Fruit fly (Drosophila melanogaster) whole organism, wandering third instar larva: ENCODE data around the gene Iml1.

Experiments
- CG32264 ChIP-seq: fragments of 200-800 bp; sonication (Bioruptor generic); optimal IDR thresholded peaks from 2 replicates; lab custom pipeline; 2016; ENCODE audit warnings: missing biosample characterization, missing genetic modification characterization
- CG9705 ChIP-seq: fragments of 200-800 bp; sonication (Bioruptor generic); optimal IDR thresholded peaks from 2 replicates; lab custom pipeline; 2018; ENCODE audit warnings: missing biosample characterization, mild to moderate bottlenecking, missing genetic modification characterization
- CrebA ChIP-seq: fragments of 200-800 bp; sonication (Bioruptor generic); optimal IDR thresholded peaks from 2 replicates; lab custom pipeline; 2016; ENCODE audit warnings: missing biosample characterization, mild to moderate bottlenecking, missing genetic modification characterization, borderline replicate concordance
- Dif ChIP-seq: fragments of 200-275, 200-300 bp; sonication (Bioruptor generic); optimal IDR thresholded peaks from 2 replicates; lab custom pipeline; 2018; ENCODE audit warnings: missing biosample characterization, missing genetic modification characterization; ENCODE audit not compliant: partially characterized antibody
- GATAd ChIP-seq: sonication (Bioruptor generic); optimal IDR thresholded peaks from 2 replicates; lab custom pipeline; 2016; ENCODE audit warnings: missing biosample characterization, missing genetic modification characterization
- HLH106 ChIP-seq: fragments of 200-800 bp; optimal IDR thresholded peaks from 3 replicates; lab custom pipeline; 2019; ENCODE audit warnings: missing biosample characterization, mild to moderate bottlenecking, missing genetic modification characterization, moderate library complexity
- Hnf4 ChIP-seq: fragments of 200-800 bp; sonication (Bioruptor generic); optimal IDR thresholded peaks from 2 replicates; lab custom pipeline; 2016; ENCODE audit warnings: missing biosample characterization, mild to moderate bottlenecking, missing genetic modification characterization
- Hr78 ChIP-seq: fragments of >200 bp; optimal IDR thresholded peaks from 2 replicates; lab custom pipeline; 2017; ENCODE audit warnings: missing biosample characterization, missing genetic modification characterization
- Hr83 ChIP-seq: fragments of 200-300 bp; sonication (Bioruptor generic); optimal IDR thresholded peaks from 2 replicates; lab custom pipeline; 2016; ENCODE audit warnings: missing biosample characterization, mild to moderate bottlenecking, missing genetic modification characterization, moderate library complexity; ENCODE audit not compliant: poor library complexity, severe bottlenecking
- Jra ChIP-seq: sonication (Bioruptor generic); optimal IDR thresholded peaks from 2 replicates; lab custom pipeline; 2016; ENCODE audit warnings: missing biosample characterization, missing genetic modification characterization
- Myc ChIP-seq: fragments of >200 bp; optimal IDR thresholded peaks from 2 replicates; lab custom pipeline; 2017
- N ChIP-seq: fragments of >200 bp; optimal IDR thresholded peaks from 2 replicates; lab custom pipeline; 2018; ENCODE audit warnings: missing biosample characterization, missing external identifiers, missing genetic modification characterization
- OdsH ChIP-seq: fragments of 200-800 bp; sonication (Bioruptor generic); optimal IDR thresholded peaks from 2 replicates; lab custom pipeline; 2016; ENCODE audit warnings: missing biosample characterization, mild to moderate bottlenecking, missing genetic modification characterization
- Rel ChIP-seq, 2 experiments: fragments of 200-800 bp; sonication (Bioruptor generic) in 1 of 2; optimal IDR thresholded peaks; 2 replicates in 1 of 2; 3 replicates in 1 of 2; lab custom pipeline; 2016 to 2019; ENCODE audit warnings: mild to moderate bottlenecking in 2 of 2, missing biosample characterization in 2 of 2, missing genetic modification characterization in 2 of 2, moderate library complexity in 1 of 2
- Sp1 ChIP-seq: fragments of 200-800 bp; sonication (Bioruptor generic); optimal IDR thresholded peaks from 3 replicates; lab custom pipeline; 2019; ENCODE audit warnings: missing biosample characterization, mild to moderate bottlenecking, missing genetic modification characterization, moderate library complexity
- Vsx2 ChIP-seq: fragments of 200-300, 225-300 bp; sonication (Bioruptor generic); optimal IDR thresholded peaks from 2 replicates; lab custom pipeline; 2018; ENCODE audit warnings: missing biosample characterization, missing genetic modification characterization; ENCODE audit not compliant: partially characterized antibody
- br ChIP-seq: fragments of 200-800 bp; sonication (Bioruptor generic); optimal IDR thresholded peaks from 2 replicates; lab custom pipeline; 2016; ENCODE audit warnings: missing biosample characterization, missing genetic modification characterization
- brk ChIP-seq: fragments of 200-800 bp; sonication (Bioruptor generic); optimal IDR thresholded peaks from 2 replicates; lab custom pipeline; 2016; ENCODE audit warnings: missing biosample characterization, mild to moderate bottlenecking, missing genetic modification characterization
- dl ChIP-seq, 2 experiments: fragments of 175-275, 200-275 bp in 1 of 2; fragments of 200-275 bp in 1 of 2; sonication (Bioruptor generic); optimal IDR thresholded peaks; lab custom pipeline; 2018; ENCODE audit warnings: mild to moderate bottlenecking in 2 of 2, missing biosample characterization in 2 of 2, missing genetic modification characterization in 2 of 2, moderate library complexity in 2 of 2; ENCODE audit not compliant: partially characterized antibody in 2 of 2, insufficient read depth in 1 of 2
- dmrt93B ChIP-seq: fragments of 200-800 bp; sonication (Bioruptor generic); optimal IDR thresholded peaks from 2 replicates; lab custom pipeline; 2018; ENCODE audit warnings: missing biosample characterization, mild to moderate bottlenecking, missing genetic modification characterization
- dsf ChIP-seq: sonication (Bioruptor generic); optimal IDR thresholded peaks from 2 replicates; lab custom pipeline; 2016; ENCODE audit warnings: missing biosample characterization, missing genetic modification characterization, borderline replicate concordance
- ey ChIP-seq: fragments of 200-800 bp; sonication (Bioruptor generic); optimal IDR thresholded peaks from 2 replicates; lab custom pipeline; 2016; ENCODE audit warnings: missing biosample characterization, missing genetic modification characterization
- foxo ChIP-seq, 2 experiments: fragments of 200-800 bp; sonication (Bioruptor generic); optimal IDR thresholded peaks; 2 replicates in 1 of 2; 3 replicates in 1 of 2; lab custom pipeline; 2016 to 2017; ENCODE audit warnings: missing biosample characterization in 2 of 2, missing genetic modification characterization in 2 of 2
- fru ChIP-seq: fragments of 200-800 bp; sonication (Bioruptor generic); optimal IDR thresholded peaks from 3 replicates; lab custom pipeline; 2016; ENCODE audit warnings: missing biosample characterization, mild to moderate bottlenecking, missing genetic modification characterization
- h ChIP-seq: fragments of 200-800 bp; sonication (Bioruptor generic); optimal IDR thresholded peaks from 3 replicates; lab custom pipeline; 2016; ENCODE audit warnings: missing biosample characterization, mild to moderate bottlenecking, missing genetic modification characterization
- jim ChIP-seq: fragments of 175-275, 200-325 bp; sonication (Bioruptor generic); optimal IDR thresholded peaks from 2 replicates; lab custom pipeline; 2016; ENCODE audit warnings: missing biosample characterization, mild to moderate bottlenecking, missing genetic modification characterization
- lola ChIP-seq: fragments of >200 bp; optimal IDR thresholded peaks from 2 replicates; lab custom pipeline; 2017; ENCODE audit warnings: missing biosample characterization, missing genetic modification characterization
- pan ChIP-seq: fragments of >200 bp; optimal IDR thresholded peaks from 2 replicates; lab custom pipeline; 2017
- psq ChIP-seq: fragments of 200-800 bp; sonication (Bioruptor generic); optimal IDR thresholded peaks from 3 replicates; lab custom pipeline; 2017; ENCODE audit warnings: missing biosample characterization, mild to moderate bottlenecking, missing genetic modification characterization, moderate library complexity
- rgr ChIP-seq: fragments of 200-800 bp; sonication (Bioruptor generic); optimal IDR thresholded peaks from 3 replicates; lab custom pipeline; 2016; ENCODE audit warnings: missing biosample characterization, mild to moderate bottlenecking, missing genetic modification characterization
- sage ChIP-seq: fragments of 200-800 bp; sonication (Bioruptor generic); optimal IDR thresholded peaks from 2 replicates; lab custom pipeline; 2016; ENCODE audit warnings: missing biosample characterization, mild to moderate bottlenecking, missing genetic modification characterization
- sv ChIP-seq: fragments of 200-800 bp; sonication (Bioruptor generic); optimal IDR thresholded peaks from 3 replicates; lab custom pipeline; 2016; ENCODE audit warnings: missing biosample characterization, missing genetic modification characterization
- tai ChIP-seq: sonication (Bioruptor generic); optimal IDR thresholded peaks from 2 replicates; lab custom pipeline; 2016; ENCODE audit warnings: missing biosample characterization, missing genetic modification characterization
- woc ChIP-seq: sonication (Bioruptor generic); optimal IDR thresholded peaks from 2 replicates; lab custom pipeline; 2016; ENCODE audit warnings: missing biosample characterization, mild to moderate bottlenecking, missing genetic modification characterization

Gene Iml1

dm6 chr3L:1565092-1565491 lies 31.3 kb upstream of the Iml1 start, which contains the start of gene CG12003:
Gene CG12003 (plus strand): TSS chr3L:1565392.
- TF ChIP-seq dmrt93B (GFP tag; lab: Kevin White, UChicago) (no peak), tai (GFP tag; lab: Kevin White, UChicago) (no peak), Rel (GFP tag; optimal IDR thresholded peaks at IDR 0.05; lab: Kevin White, UChicago) (no peak), Rel (tag; optimal IDR thresholded peaks at IDR 0.05; lab: Kevin White, UChicago) (no peak), HLH106 (tag; lab: Kevin White, UChicago) (no peak), ey (GFP tag; lab: Kevin White, UChicago) (no peak), foxo (GFP tag; optimal IDR thresholded peaks at IDR 0.05; lab: Kevin White, UChicago) (no peak)

dm6 chr3L:1558178-1558788 lies 24.4 kb upstream of the Iml1 start, which contains the start of the genes Pex10 and CG12099:
Gene Pex10 (plus strand): TSS chr3L:1558228.
Gene CG12099 (minus strand): TSS chr3L:1558484.
- peak; percentile 89 for TF ChIP-seq CG9705 (GFP tag; lab: Kevin White, UChicago)
- TF ChIP-seq Rel (GFP tag; optimal IDR thresholded peaks at IDR 0.05; lab: Kevin White, UChicago): peak; percentile 61
- peak; percentile 66 for TF ChIP-seq Rel (tag; optimal IDR thresholded peaks at IDR 0.05; lab: Kevin White, UChicago)
- TF ChIP-seq dmrt93B (GFP tag; lab: Kevin White, UChicago): peak; percentile 84
- peak; percentile 90 for TF ChIP-seq h (GFP tag; lab: Kevin White, UChicago)
- TF ChIP-seq CG32264 (GFP tag; lab: Kevin White, UChicago): peak; percentile 9
- no peak for TF ChIP-seq jim (GFP tag; lab: Kevin White, UChicago)
- TF ChIP-seq HLH106 (tag; lab: Kevin White, UChicago): peak; percentile 92
- TF ChIP-seq dsf (GFP tag; lab: Kevin White, UChicago): no peak
- TF ChIP-seq br (GFP tag; lab: Kevin White, UChicago): peak; percentile 78
- peak; percentile 67 for TF ChIP-seq woc
- TF ChIP-seq CrebA (GFP tag; lab: Kevin White, UChicago): no peak
- TF ChIP-seq lola (GFP tag; lab: Kevin White, UChicago): no peak
- TF ChIP-seq brk: no peak
- TF ChIP-seq ey (GFP tag; lab: Kevin White, UChicago): peak; percentile 80
- peak in 1 of 2 experiments; percentile 93 for TF ChIP-seq foxo (GFP tag; optimal IDR thresholded peaks at IDR 0.05; lab: Kevin White, UChicago)
- TF ChIP-seq Hnf4: peak; percentile 90
- TF ChIP-seq tai (GFP tag; lab: Kevin White, UChicago): no peak
- peak; percentile 90 for TF ChIP-seq rgr (GFP tag; lab: Kevin White, UChicago)
- TF ChIP-seq Hr78 (GFP tag; lab: Kevin White, UChicago): no peak
- peak; percentile 80 for TF ChIP-seq fru (GFP tag; lab: Kevin White, UChicago)
- TF ChIP-seq psq (GFP tag; lab: Kevin White, UChicago): peak; percentile 84
- TF ChIP-seq OdsH (GFP tag; lab: Kevin White, UChicago): peak; percentile 88
- TF ChIP-seq Myc (lab: Kevin White, UChicago): no peak
- TF ChIP-seq Hr83 (GFP tag; lab: Kevin White, UChicago): peak; percentile 31
- TF ChIP-seq Dif (GFP tag; lab: Kevin White, UChicago): no peak
- peak; percentile 87 for TF ChIP-seq Sp1 (GFP tag; lab: Kevin White, UChicago)
- no peak for TF ChIP-seq pan (lab: Kevin White, UChicago)
- TF ChIP-seq Jra (GFP tag; lab: Kevin White, UChicago): no peak
- no peak for TF ChIP-seq sage
- TF ChIP-seq sv (GFP tag; lab: Kevin White, UChicago): peak; percentile 92
- peak; percentile 61 for TF ChIP-seq GATAd (GFP tag; lab: Kevin White, UChicago)

dm6 chr3L:1553193-1553592 lies 19.4 kb upstream of the Iml1 start, which contains the start of gene Pcyt2:
Gene Pcyt2 (plus strand): TSS chr3L:1553493.
- TF ChIP-seq Sp1 (GFP tag; lab: Kevin White, UChicago): no peak
- TF ChIP-seq HLH106 (tag; lab: Kevin White, UChicago): no peak
- TF ChIP-seq CG32264 (GFP tag; lab: Kevin White, UChicago): no peak
- TF ChIP-seq dl (GFP tag; optimal IDR thresholded peaks at IDR 0.05; lab: Kevin White, UChicago; ENCODE audit: insufficient read depth in 1 of 2, partially characterized antibody in 2 of 2): no peak
- no peak for TF ChIP-seq Rel (GFP tag; optimal IDR thresholded peaks at IDR 0.05; lab: Kevin White, UChicago)
- TF ChIP-seq Rel (tag; optimal IDR thresholded peaks at IDR 0.05; lab: Kevin White, UChicago): no peak
- no peak for TF ChIP-seq foxo (GFP tag; optimal IDR thresholded peaks at IDR 0.05; lab: Kevin White, UChicago)
- TF ChIP-seq Vsx2: no peak
- no peak for TF ChIP-seq GATAd (GFP tag; lab: Kevin White, UChicago)
- no peak for TF ChIP-seq h (GFP tag; lab: Kevin White, UChicago)
- TF ChIP-seq ey (GFP tag; lab: Kevin White, UChicago): no peak
- no peak for TF ChIP-seq psq (GFP tag; lab: Kevin White, UChicago)
- no peak for TF ChIP-seq brk
- no peak for TF ChIP-seq Hr78 (GFP tag; lab: Kevin White, UChicago)
- TF ChIP-seq br (GFP tag; lab: Kevin White, UChicago): no peak
- TF ChIP-seq N (GFP tag; lab: Kevin White, UChicago): no peak
